Worm (Caenorhabditis elegans): ENCODE measurements around the gene F14F9.4.

The F14F9.4 gene

DNA sequence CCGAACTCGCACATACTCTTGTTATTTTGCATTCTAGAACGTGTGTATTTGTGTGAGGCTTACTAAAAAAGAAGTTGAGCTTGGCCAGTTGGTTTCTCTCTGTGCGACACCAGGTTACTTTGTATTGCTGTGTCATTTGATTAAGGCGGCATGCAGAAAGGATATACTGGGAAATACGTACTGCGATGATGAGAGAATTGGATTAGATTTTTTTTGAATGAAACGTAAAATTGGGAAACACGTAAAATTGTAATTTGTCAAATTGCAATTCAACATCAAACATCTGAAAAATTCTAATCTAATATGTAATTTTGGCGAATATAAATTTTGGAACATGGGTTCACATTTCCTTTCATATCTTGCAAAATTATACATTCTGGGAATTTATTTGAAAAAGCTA, 11.2 kb downstream of the F14F9.4 start, which contains the start of gene srh-129:
TSS of gene srh-129 (minus strand) at position 101 of the 400 bp plus-strand sequence.
- no peak for TF ChIP-seq ztf-23 (GFP tag; IDR thresholded peaks at IDR 0.05)
- TF ChIP-seq flt-1 (GFP tag; IDR thresholded peaks at IDR 0.05): no peak
- TF ChIP-seq tab-1 (GFP tag; IDR thresholded peaks at IDR 0.05): no peak
- TF ChIP-seq klf-2 (GFP tag; conservative IDR thresholded peaks at IDR 0.05): no peak
- TF ChIP-seq ztf-29 (GFP tag; IDR thresholded peaks at IDR 0.05): no peak
- TF ChIP-seq T22C8.4 (GFP tag; IDR thresholded peaks at IDR 0.05): no peak
- no peak for TF ChIP-seq cog-1 (tag; optimal IDR thresholded peaks at IDR 0.05)
- TF ChIP-seq ref-1 (GFP tag; conservative IDR thresholded peaks at IDR 0.05): no peak
- no peak for TF ChIP-seq med-1 (GFP tag; optimal IDR thresholded peaks at IDR 0.05; ENCODE audit: insufficient read depth)

DNA sequence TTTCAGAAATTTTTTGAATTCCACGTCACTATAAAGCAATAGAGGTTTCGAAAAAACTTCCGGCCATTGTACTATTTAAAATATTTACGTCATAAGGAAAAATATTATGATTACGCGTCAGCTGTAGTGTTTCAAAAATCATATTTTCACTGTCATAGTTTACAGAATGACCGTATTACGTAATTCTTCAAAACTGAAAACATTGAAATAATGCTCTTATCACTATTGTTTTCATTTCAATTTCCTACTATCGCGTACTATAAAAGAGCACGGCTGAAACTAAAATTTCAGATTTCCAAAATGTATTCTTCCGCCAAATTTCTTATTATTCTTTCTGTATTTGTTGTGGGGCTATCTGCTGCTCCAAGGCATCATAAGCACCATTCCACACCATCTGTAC, 12.0 kb downstream of the F14F9.4 start, which contains the start of gene F14F9.2:
TSS of gene F14F9.2 (plus strand) at position 301 of the 400 bp plus-strand sequence.
- no peak for TF ChIP-seq med-1 (GFP tag; optimal IDR thresholded peaks at IDR 0.05; ENCODE audit: insufficient read depth)
- TF ChIP-seq ref-1 (GFP tag; conservative IDR thresholded peaks at IDR 0.05): no peak
- no peak for TF ChIP-seq cog-1 (tag; optimal IDR thresholded peaks at IDR 0.05)

DNA sequence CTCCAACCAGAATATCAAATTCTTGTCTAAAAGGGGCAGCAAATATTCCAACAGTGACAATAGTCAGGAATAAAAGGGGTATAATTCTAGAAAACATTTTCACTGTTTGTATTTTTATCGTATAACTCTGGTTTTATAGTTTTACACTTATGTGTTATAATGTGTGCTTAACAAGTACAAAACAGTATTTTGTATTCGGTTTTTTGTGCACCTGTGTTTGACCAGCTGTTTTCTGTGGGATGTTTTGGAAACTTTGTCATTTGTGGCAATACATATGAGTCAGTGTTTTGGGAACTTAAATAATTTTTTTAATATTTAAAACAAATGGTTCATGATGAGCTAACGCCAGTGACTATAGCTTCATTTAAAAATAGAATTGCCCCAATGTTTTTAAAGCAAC, 13.9 kb downstream of the F14F9.4 start, which contains the start of gene F14F9.6:
TSS of gene F14F9.6 (minus strand) at position 101 of the 400 bp plus-strand sequence.
- TF ChIP-seq cog-1 (tag; optimal IDR thresholded peaks at IDR 0.05) (no peak), ref-1 (GFP tag; conservative IDR thresholded peaks at IDR 0.05) (no peak)

DNA sequence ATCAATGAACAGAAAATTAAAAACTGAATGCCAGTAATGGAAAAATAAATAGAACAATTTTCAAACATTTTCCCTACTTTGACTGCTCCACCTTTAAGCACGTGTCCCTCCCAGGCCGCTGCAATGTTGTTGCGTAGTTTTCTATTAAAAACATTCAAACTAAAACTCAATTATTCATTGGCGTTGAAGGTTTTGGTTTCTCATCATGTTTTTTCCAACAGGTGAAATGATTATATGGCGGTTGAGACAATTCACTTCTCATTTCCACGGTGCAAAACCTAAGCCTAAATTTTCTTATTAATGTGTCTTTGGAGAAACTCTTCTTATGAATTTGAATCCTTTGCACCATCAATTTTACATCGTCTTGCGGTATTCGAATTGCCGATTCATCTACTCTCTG, 18.3 kb downstream of the F14F9.4 start, which contains the start of gene srh-130:
TSS of gene srh-130 (plus strand) at position 301 of the 400 bp plus-strand sequence.
- TF ChIP-seq ztf-23 (GFP tag; IDR thresholded peaks at IDR 0.05): no peak
- no peak for TF ChIP-seq ref-1 (GFP tag; conservative IDR thresholded peaks at IDR 0.05)
- TF ChIP-seq cog-1 (tag; optimal IDR thresholded peaks at IDR 0.05): no peak
- TF ChIP-seq med-1 (GFP tag; optimal IDR thresholded peaks at IDR 0.05; ENCODE audit: insufficient read depth): no peak
- no peak for TF ChIP-seq T22C8.4 (GFP tag; IDR thresholded peaks at IDR 0.05)
- TF ChIP-seq flt-1 (GFP tag; IDR thresholded peaks at IDR 0.05): no peak
- no peak for TF ChIP-seq tab-1 (GFP tag; IDR thresholded peaks at IDR 0.05)
- no peak for TF ChIP-seq ztf-29 (GFP tag; IDR thresholded peaks at IDR 0.05)
- no peak for TF ChIP-seq klf-2 (GFP tag; conservative IDR thresholded peaks at IDR 0.05)

DNA sequence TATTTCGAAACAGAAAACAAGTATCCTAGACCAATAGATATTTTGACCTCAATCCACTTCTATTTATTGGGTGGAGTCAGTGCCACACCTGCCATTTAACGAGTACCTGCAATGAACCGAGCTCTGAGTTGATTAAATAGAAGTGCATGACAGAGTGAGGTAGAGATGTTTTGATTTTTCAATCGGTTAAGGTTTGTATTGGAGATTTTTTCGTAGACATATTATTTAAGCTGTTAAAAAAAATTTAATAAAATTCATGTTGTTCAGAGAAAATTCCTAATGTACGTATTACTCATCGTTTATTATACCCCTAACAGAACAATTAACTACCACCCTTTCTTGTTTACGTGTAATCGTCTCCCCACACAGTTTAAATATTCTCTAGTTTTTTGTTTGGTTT, 23.0 kb downstream of the F14F9.4 start, which contains the start of gene srx-38:
TSS of gene srx-38 (minus strand) at position 101 of the 400 bp plus-strand sequence.
- TF ChIP-seq flt-1 (GFP tag; IDR thresholded peaks at IDR 0.05): no peak
- no peak for TF ChIP-seq med-1 (GFP tag; optimal IDR thresholded peaks at IDR 0.05; ENCODE audit: insufficient read depth)

DNA sequence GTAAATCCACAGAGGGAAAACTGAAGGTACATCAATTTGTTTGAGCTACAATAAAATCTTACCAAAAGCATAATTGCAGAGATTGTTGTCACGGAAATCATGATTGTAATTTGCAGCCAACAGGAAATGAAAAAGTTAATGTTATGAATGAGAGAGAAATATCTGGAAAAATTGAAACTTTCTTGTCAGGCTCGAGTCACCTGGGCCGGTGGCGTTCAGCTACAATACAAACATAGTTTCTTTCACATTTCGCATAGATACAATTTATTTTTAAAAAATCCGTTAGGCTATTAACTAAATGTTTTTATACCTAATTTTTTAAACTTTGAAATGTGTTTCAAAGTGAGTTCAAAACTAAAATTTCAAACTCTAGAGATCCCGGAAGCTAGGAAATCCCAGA, 25.1 kb downstream of the F14F9.4 start, which contains the start of gene srx-39:
TSS of gene srx-39 (minus strand) at position 101 of the 400 bp plus-strand sequence.
- TF ChIP-seq tab-1 (GFP tag; IDR thresholded peaks at IDR 0.05) (no peak), ztf-29 (GFP tag; IDR thresholded peaks at IDR 0.05) (no peak), med-1 (GFP tag; optimal IDR thresholded peaks at IDR 0.05; ENCODE audit: insufficient read depth) (no peak), flt-1 (GFP tag; IDR thresholded peaks at IDR 0.05) (no peak), ztf-23 (GFP tag; IDR thresholded peaks at IDR 0.05) (no peak), klf-2 (GFP tag; conservative IDR thresholded peaks at IDR 0.05) (no peak), ref-1 (GFP tag; conservative IDR thresholded peaks at IDR 0.05) (no peak), T22C8.4 (GFP tag; IDR thresholded peaks at IDR 0.05) (no peak), cog-1 (tag; optimal IDR thresholded peaks at IDR 0.05) (no peak)

DNA sequence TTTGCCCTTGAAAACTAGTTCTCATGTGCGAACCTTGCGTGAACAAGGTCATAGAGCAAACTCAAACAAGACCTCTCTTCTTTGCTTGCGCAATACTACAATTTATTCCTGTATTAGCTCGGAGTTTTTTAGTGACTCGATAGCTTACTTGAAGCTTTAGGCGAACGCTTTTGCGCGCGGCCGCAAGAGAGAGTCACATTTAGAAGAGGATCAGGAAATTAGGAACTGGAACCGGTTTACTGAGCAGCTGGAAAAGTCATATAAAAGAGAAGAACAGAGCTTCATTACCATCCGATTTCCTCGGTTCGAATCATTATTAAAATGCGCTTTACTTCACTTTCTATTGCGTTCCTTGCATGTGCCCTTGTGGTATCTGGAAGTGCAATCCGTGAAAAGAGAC, 25.8 kb downstream of the F14F9.4 start, which contains the start of gene abu-15:
TSS of gene abu-15 (plus strand) at position 301 of the 400 bp plus-strand sequence.
- TF ChIP-seq klf-2 (GFP tag; conservative IDR thresholded peaks at IDR 0.05) (no peak), med-1 (GFP tag; optimal IDR thresholded peaks at IDR 0.05; ENCODE audit: insufficient read depth) (no peak), tab-1 (GFP tag; IDR thresholded peaks at IDR 0.05) (no peak), T22C8.4 (GFP tag; IDR thresholded peaks at IDR 0.05) (no peak), cog-1 (tag; optimal IDR thresholded peaks at IDR 0.05) (no peak), flt-1 (GFP tag; IDR thresholded peaks at IDR 0.05) (no peak), ztf-23 (GFP tag; IDR thresholded peaks at IDR 0.05) (no peak), ztf-29 (GFP tag; IDR thresholded peaks at IDR 0.05) (no peak), ref-1 (GFP tag; conservative IDR thresholded peaks at IDR 0.05) (no peak)

DNA sequence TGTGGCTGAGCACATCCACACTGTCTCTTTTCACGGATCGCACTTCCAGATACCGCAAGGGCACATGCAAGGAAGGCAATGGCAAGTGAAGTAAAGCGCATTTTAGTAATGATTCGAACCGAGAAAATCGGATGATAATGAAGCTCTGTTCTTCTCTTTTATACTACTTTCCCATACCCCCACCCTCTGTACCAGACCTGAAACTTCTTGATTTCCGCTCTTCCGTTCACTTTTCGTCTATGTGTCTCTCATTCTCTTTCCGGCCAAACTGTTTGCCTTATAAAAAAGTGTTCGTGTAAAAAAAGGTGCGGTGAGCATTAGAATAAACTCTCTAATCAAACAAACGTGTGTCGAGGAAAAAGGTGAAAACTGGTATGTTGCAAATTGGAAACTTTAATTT, 29.3 kb downstream of the F14F9.4 start, which contains the start of gene abu-6:
TSS of gene abu-6 (minus strand) at position 101 of the 400 bp plus-strand sequence.
- no peak for TF ChIP-seq klf-2 (GFP tag; conservative IDR thresholded peaks at IDR 0.05)
- TF ChIP-seq flt-1 (GFP tag; IDR thresholded peaks at IDR 0.05): no peak
- TF ChIP-seq med-1 (GFP tag; optimal IDR thresholded peaks at IDR 0.05; ENCODE audit: insufficient read depth): no peak
- no peak for TF ChIP-seq ztf-29 (GFP tag; IDR thresholded peaks at IDR 0.05)
- no peak for TF ChIP-seq ztf-23 (GFP tag; IDR thresholded peaks at IDR 0.05)
- no peak for TF ChIP-seq tab-1 (GFP tag; IDR thresholded peaks at IDR 0.05)
- TF ChIP-seq ref-1 (GFP tag; conservative IDR thresholded peaks at IDR 0.05): no peak
- TF ChIP-seq T22C8.4 (GFP tag; IDR thresholded peaks at IDR 0.05): no peak
- TF ChIP-seq cog-1 (tag; optimal IDR thresholded peaks at IDR 0.05): no peak

DNA sequence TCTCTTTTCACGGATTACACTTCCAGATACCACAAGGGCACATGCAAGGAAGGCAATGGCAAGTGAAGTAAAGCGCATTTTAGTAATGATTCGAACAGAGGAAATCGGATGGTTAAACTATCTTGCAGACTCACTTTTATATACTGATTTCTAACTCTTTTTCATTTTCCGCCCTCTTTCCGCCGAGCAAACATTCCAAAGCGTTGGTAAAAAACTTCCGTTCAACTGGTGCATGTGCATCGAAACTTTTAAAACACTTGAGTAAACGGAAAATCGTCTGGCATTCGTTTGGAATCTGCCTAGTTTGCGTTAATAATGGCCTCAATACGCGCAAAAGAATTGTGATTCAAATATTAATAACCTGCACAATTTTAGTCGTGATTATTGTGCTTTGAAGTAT, 32.1 kb downstream of the F14F9.4 start, which contains the start of gene abu-7:
TSS of gene abu-7 (minus strand) at position 101 of the 400 bp plus-strand sequence.
- TF ChIP-seq ztf-23 (GFP tag; IDR thresholded peaks at IDR 0.05) (no peak), klf-2 (GFP tag; conservative IDR thresholded peaks at IDR 0.05) (no peak), tab-1 (GFP tag; IDR thresholded peaks at IDR 0.05) (no peak), cog-1 (tag; optimal IDR thresholded peaks at IDR 0.05) (no peak), ztf-29 (GFP tag; IDR thresholded peaks at IDR 0.05) (no peak), T22C8.4 (GFP tag; IDR thresholded peaks at IDR 0.05) (no peak), ref-1 (GFP tag; conservative IDR thresholded peaks at IDR 0.05) (no peak), med-1 (GFP tag; optimal IDR thresholded peaks at IDR 0.05; ENCODE audit: insufficient read depth) (no peak), flt-1 (GFP tag; IDR thresholded peaks at IDR 0.05) (no peak)

DNA sequence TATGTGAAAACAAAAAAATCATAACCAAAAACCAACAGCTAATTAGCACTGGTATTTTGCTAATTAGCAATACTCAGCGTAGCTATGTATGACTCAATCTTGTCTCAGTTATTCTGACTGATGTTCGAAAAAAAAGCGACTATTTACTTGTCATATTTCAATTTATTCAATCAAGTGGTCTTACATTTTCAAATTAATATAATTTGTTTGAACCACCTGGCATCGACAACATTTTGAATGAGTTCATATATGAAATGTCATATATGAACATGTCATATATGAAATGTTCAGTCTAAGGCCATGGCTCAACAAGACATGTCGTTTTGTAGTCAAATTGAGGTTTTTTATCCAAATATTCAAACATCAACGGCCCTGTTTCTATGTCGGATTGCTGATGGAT, 32.9 kb downstream of the F14F9.4 start, which contains the start of gene srw-140:
TSS of gene srw-140 (plus strand) at position 301 of the 400 bp plus-strand sequence.
- TF ChIP-seq ref-1 (GFP tag; conservative IDR thresholded peaks at IDR 0.05) (no peak), ztf-23 (GFP tag; IDR thresholded peaks at IDR 0.05) (no peak), klf-2 (GFP tag; conservative IDR thresholded peaks at IDR 0.05) (no peak), cog-1 (tag; optimal IDR thresholded peaks at IDR 0.05) (no peak), tab-1 (GFP tag; IDR thresholded peaks at IDR 0.05) (no peak), med-1 (GFP tag; optimal IDR thresholded peaks at IDR 0.05; ENCODE audit: insufficient read depth) (no peak), T22C8.4 (GFP tag; IDR thresholded peaks at IDR 0.05) (no peak), ztf-29 (GFP tag; IDR thresholded peaks at IDR 0.05) (no peak), flt-1 (GFP tag; IDR thresholded peaks at IDR 0.05) (no peak)

Measured in whole organism, midembryonic.